Worm (Caenorhabditis elegans): ENCODE results near the gene F23H12.3.

DNA sequence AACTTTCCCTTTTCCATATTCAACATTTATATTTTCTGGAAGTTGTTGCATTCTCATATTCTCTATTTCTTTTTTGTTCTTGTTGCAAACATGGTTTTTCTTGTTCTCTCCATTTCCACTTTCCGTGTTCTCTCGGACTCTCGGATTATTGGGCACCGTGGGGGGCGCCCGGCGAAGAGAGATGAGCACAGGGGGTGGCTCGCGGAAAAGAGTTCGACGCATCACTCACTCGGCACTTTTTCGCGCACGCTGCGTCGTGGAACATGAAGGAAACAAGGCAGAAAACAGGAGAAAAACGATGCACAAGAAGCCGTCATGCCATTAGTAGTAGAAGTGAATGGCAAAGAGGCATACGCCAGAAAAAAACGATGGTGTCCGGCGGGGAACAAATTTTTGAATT is 18.3 kb upstream of the F23H12.3 start:
- TF ChIP-seq mxl-2 (GFP tag; conservative IDR thresholded peaks at IDR 0.05) (no peak), F10B5.3 (tag; optimal IDR thresholded peaks at IDR 0.05) (no peak), sdz-12 (GFP tag; optimal IDR thresholded peaks at IDR 0.05) (no peak), lin-39 (tag; optimal IDR thresholded peaks at IDR 0.05) (no peak), ZK337.2 (GFP tag; IDR thresholded peaks at IDR 0.05) (no peak), F49E8.2 (tag; optimal IDR thresholded peaks at IDR 0.05; ENCODE audit: borderline replicate concordance) (no peak), unc-39 (tag; optimal IDR thresholded peaks at IDR 0.05) (no peak), nhr-28 (tag; optimal IDR thresholded peaks at IDR 0.05) (no peak), mep-1 (tag; optimal IDR thresholded peaks at IDR 0.05) (no peak), ZK546.5 (tag; optimal IDR thresholded peaks at IDR 0.05) (no peak), nhr-76 (tag; optimal IDR thresholded peaks at IDR 0.05) (no peak), jun-1 (tag; optimal IDR thresholded peaks at IDR 0.05) (no peak), unc-62 (GFP tag; optimal IDR thresholded peaks at IDR 0.05 in 1 of 2) (no peak), unc-62 (tag; optimal IDR thresholded peaks at IDR 0.05) (no peak)
